Fruit fly (Drosophila melanogaster): ENCODE results near the gene ntc.

Gene ntc

DNA sequence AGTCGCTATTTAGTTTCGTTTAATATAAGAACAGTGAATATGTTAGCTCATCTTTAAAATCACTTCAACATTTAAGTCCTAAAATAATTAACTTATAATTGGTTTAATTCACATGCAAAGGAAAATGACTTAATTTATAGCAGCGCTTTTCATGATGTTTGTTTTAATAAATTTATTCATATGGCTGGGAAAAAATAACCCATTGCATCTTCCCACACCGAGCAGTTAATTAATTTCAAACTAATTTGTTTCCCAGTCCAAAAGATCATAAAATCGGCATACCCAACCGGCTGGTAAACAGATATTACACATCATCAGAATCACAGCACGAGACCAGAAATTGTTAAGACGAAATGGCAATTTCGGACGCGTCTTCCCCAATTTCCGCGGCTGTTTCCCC, 35.4 kb downstream of the ntc start (continued):
- TF ChIP-seq ro (GFP tag; IDR thresholded peaks at IDR 0.05) (no peak), D19B (GFP tag; optimal IDR thresholded peaks at IDR 0.05) (peak; percentile 74), Aef1 (GFP tag; IDR thresholded peaks at IDR 0.05) (peak; percentile 45; the same call in 2 of the 3 replicates), stc (GFP tag; IDR thresholded peaks at IDR 0.05) (0 out of 2 replicates have a peak, but pooled peaks have one; percentile 11), esg (GFP tag; conservative IDR thresholded peaks at IDR 0.05) (peak; percentile 50; the same call in 1 of the 2 replicates), Kr (GFP tag; optimal IDR thresholded peaks at IDR 0.05) (no peak), CG12659 (GFP tag; optimal IDR thresholded peaks at IDR 0.05) (peak; percentile 20), CG7786 (GFP tag; optimal IDR thresholded peaks at IDR 0.05) (peak; percentile 57), Xrp1 (GFP tag; IDR thresholded peaks at IDR 0.05) (0 out of 2 replicates have a peak, but pooled peaks have one; percentile 12), Elba2 (GFP tag; optimal IDR thresholded peaks at IDR 0.05) (no peak), Sox102F (GFP tag; optimal IDR thresholded peaks at IDR 0.05) (peak; percentile 59), ind (GFP tag; optimal IDR thresholded peaks at IDR 0.05) (peak; percentile 34), fu2 (GFP tag; optimal IDR thresholded peaks at IDR 0.05) (peak; percentile 54), CG2712 (tag; optimal IDR thresholded peaks at IDR 0.05) (peak; percentile 5), CG17568 (GFP tag; optimal IDR thresholded peaks at IDR 0.05) (no peak), CG10147 (GFP tag; optimal IDR thresholded peaks at IDR 0.05) (peak; percentile 67), CG13123 (GFP tag; optimal IDR thresholded peaks at IDR 0.05) (no peak), CG6813 (GFP tag; optimal IDR thresholded peaks at IDR 0.05) (no peak), CG10209 (GFP tag; optimal IDR thresholded peaks at IDR 0.05) (peak; percentile 56), CG17359 (tag; optimal IDR thresholded peaks at IDR 0.05) (peak; percentile 20), CG5180 (GFP tag; optimal IDR thresholded peaks at IDR 0.05) (no peak), CG7372 (GFP tag; IDR thresholded peaks at IDR 0.05) (0 out of 2 replicates have a peak, but pooled peaks have one; percentile 12), wdn (GFP tag; IDR thresholded peaks at IDR 0.05) (peak; percentile 65), pho (GFP tag; optimal IDR thresholded peaks at IDR 0.05) (peak; percentile 55), slou (GFP tag; optimal IDR thresholded peaks at IDR 0.05) (peak; percentile 25), CG14441 (GFP tag; IDR thresholded peaks at IDR 0.05) (0 out of 2 replicates have a peak, but pooled peaks have one; percentile 13), ems (GFP tag; optimal IDR thresholded peaks at IDR 0.05) (peak; percentile 2), CG10274 (GFP tag; optimal IDR thresholded peaks at IDR 0.05) (peak; percentile 30), gro (GFP tag; optimal IDR thresholded peaks at IDR 0.05) (peak; percentile 42), CHES-1-like (GFP tag; optimal IDR thresholded peaks at IDR 0.05) (peak; percentile 27), Optix (GFP tag; IDR thresholded peaks at IDR 0.05) (no peak), kay (GFP tag; optimal IDR thresholded peaks at IDR 0.05) (no peak), pros (GFP tag; optimal IDR thresholded peaks at IDR 0.05) (no peak), CG11723 (GFP tag; optimal IDR thresholded peaks at IDR 0.05) (no peak), CG6175 (GFP tag; IDR thresholded peaks at IDR 0.05) (no peak), oc (tag; optimal IDR thresholded peaks at IDR 0.05) (no peak), nom (GFP tag; optimal IDR thresholded peaks at IDR 0.05) (no peak), CG30403 (GFP tag; optimal IDR thresholded peaks at IDR 0.05) (peak; percentile 29), croc (GFP tag; conservative IDR thresholded peaks at IDR 0.05) (no peak), vvl (GFP tag; IDR thresholded peaks at IDR 0.05) (peak; percentile 71), lmd (GFP tag; IDR thresholded peaks at IDR 0.05) (peak; percentile 71; the same call in 1 of the 2 replicates), CG9609 (GFP tag; optimal IDR thresholded peaks at IDR 0.05) (peak; percentile 5), CG32767 (GFP tag; IDR thresholded peaks at IDR 0.05) (no peak), ham (GFP tag; IDR thresholded peaks at IDR 0.05) (no peak), nmo (GFP tag; optimal IDR thresholded peaks at IDR 0.05) (peak; percentile 37), CG11560 (tag; IDR thresholded peaks at IDR 0.05) (no peak), ssp (GFP tag; IDR thresholded peaks at IDR 0.05) (no peak), en (GFP tag; optimal IDR thresholded peaks at IDR 0.05) (no peak), B-H1 (GFP tag; IDR thresholded peaks at IDR 0.05) (no peak), slbo (GFP tag; IDR thresholded peaks at IDR 0.05) (peak; percentile 73), phol (tag; optimal IDR thresholded peaks at IDR 0.05) (peak; percentile 22), rib (GFP tag; IDR thresholded peaks at IDR 0.05) (peak; percentile 45; the same call in 1 of the 2 replicates)
